Worm (Caenorhabditis elegans) whole organism, late embryonic: Measurements from ENCODE around the gene F39F10.3.

Experiments
- ama-1 ChIP-seq: fragments of 150-350 bp; optimal IDR thresholded peaks from 2 replicates; lab custom pipeline; 2014
- ceh-18 ChIP-seq: sonication (generic microtip); optimal IDR thresholded peaks from 2 replicates; lab custom pipeline; 2016; ENCODE audit warnings: missing genetic modification characterization, missing compliant biosample characterization
- fkh-10 ChIP-seq: fragments of 150-350 bp; optimal IDR thresholded peaks from 2 replicates; lab custom pipeline; 2014; ENCODE audit warnings: missing biosample characterization, missing genetic modification reagents, missing genetic modification characterization
- hlh-6 ChIP-seq: sonication (generic microtip); optimal IDR thresholded peaks from 2 replicates; lab custom pipeline; 2016; ENCODE audit warnings: missing genotype, missing genetic modification characterization, missing compliant biosample characterization
- lin-11 ChIP-seq: fragments of 200-800 bp; sonication (Bioruptor generic); optimal IDR thresholded peaks from 2 replicates; lab custom pipeline; 2018; ENCODE audit warnings: mild to moderate bottlenecking, missing genetic modification characterization, missing compliant biosample characterization
- ref-2 ChIP-seq: sonication (generic microtip); optimal IDR thresholded peaks from 2 replicates; lab custom pipeline; 2016; ENCODE audit warnings: missing genetic modification characterization, missing compliant biosample characterization

ce11 chrX:16891683-16892082 lies at the start of gene F39F10.3:
- TF ChIP-seq fkh-10 (GFP tag; lab: Kevin White, UChicago): no peak
- TF ChIP-seq hlh-6: no peak
- no peak for TF ChIP-seq lin-11 (tag; lab: Kevin White, UChicago)
- TF ChIP-seq ceh-18 (tag; lab: Kevin White, UChicago): no peak
- TF ChIP-seq ama-1 (lab: Kevin White, UChicago): no peak
- no peak for TF ChIP-seq ref-2 (tag; lab: Kevin White, UChicago)
